Fruit fly (Drosophila melanogaster) whole organism, embryonic: ENCODE results near the gene Tmtc4.
A peak's percentile ranks its signal among the peaks of the same experiment; 100 is the strongest.

ENCODE experiments used
- Adf1 ChIP-seq: fragments of 200-800 bp; sonication (Bioruptor generic); IDR thresholded peaks from 2 replicates; pipeline ENCODE4 v1.3.6; 2022; ENCODE audit warnings: missing biosample characterization, missing genetic modification characterization
- CG10147 ChIP-seq: fragments of 200-800 bp; sonication (Bioruptor generic); optimal IDR thresholded peaks from 2 replicates; lab custom pipeline; 2019; ENCODE audit warnings: missing biosample characterization, mild to moderate bottlenecking, missing genetic modification characterization, moderate library complexity
- CG10209 ChIP-seq: fragments of 200-800 bp; sonication (Bioruptor generic); optimal IDR thresholded peaks from 3 replicates; lab custom pipeline; 2017; ENCODE audit warnings: missing biosample characterization, mild to moderate bottlenecking, missing genetic modification characterization, missing genetic modification reagents
- CG10366 ChIP-seq: fragments of 200-800 bp; sonication (Bioruptor generic); IDR thresholded peaks from 2 replicates; pipeline ENCODE4 v1.3.6; 2022; ENCODE audit warnings: missing biosample characterization, missing genetic modification characterization
- CG10654 ChIP-seq: fragments of 200-800 bp; sonication (Bioruptor generic); optimal IDR thresholded peaks from 2 replicates; lab custom pipeline; 2016; ENCODE audit warnings: missing biosample characterization, missing genetic modification characterization
- CG12155 ChIP-seq: fragments of 200-800 bp; sonication (Bioruptor generic); optimal IDR thresholded peaks from 3 replicates; lab custom pipeline; 2016; ENCODE audit warnings: missing biosample characterization, missing genetic modification characterization
- CG13287 ChIP-seq: fragments of 200-800 bp; sonication (Bioruptor generic); IDR thresholded peaks from 2 replicates; pipeline ENCODE4 v1.3.6; 2022; ENCODE audit warnings: missing biosample characterization, missing genetic modification characterization; ENCODE audit not compliant: partially characterized antibody
- CG13296 ChIP-seq: fragments of 200-800 bp; sonication (Bioruptor generic); optimal IDR thresholded peaks from 3 replicates; lab custom pipeline; 2018; ENCODE audit warnings: missing biosample characterization, mild to moderate bottlenecking, missing genetic modification characterization
- CG13624 ChIP-seq: fragments of 200-800 bp; sonication (Bioruptor generic); optimal IDR thresholded peaks from 2 replicates; lab custom pipeline; 2016; ENCODE audit warnings: missing biosample characterization, missing genetic modification characterization
- CG14710 ChIP-seq: fragments of 200-800 bp; sonication (Bioruptor generic); optimal IDR thresholded peaks from 3 replicates; lab custom pipeline; 2019; ENCODE audit warnings: missing biosample characterization, mild to moderate bottlenecking, missing genetic modification characterization, moderate library complexity
- CG15269 ChIP-seq: fragments of 200-800 bp; sonication (Bioruptor generic); optimal IDR thresholded peaks from 2 replicates; lab custom pipeline; 2018; ENCODE audit warnings: missing biosample characterization, mild to moderate bottlenecking, missing genetic modification characterization, moderate library complexity
- CG15514 ChIP-seq: fragments of 200-800 bp; sonication (Bioruptor generic); optimal IDR thresholded peaks from 3 replicates; lab custom pipeline; 2017; ENCODE audit warnings: missing biosample characterization, missing genetic modification characterization, mild to moderate bottlenecking, moderate library complexity, missing genetic modification reagents
- CG15601 ChIP-seq: fragments of 200-800 bp; sonication (Bioruptor generic); optimal IDR thresholded peaks from 3 replicates; lab custom pipeline; 2019; ENCODE audit warnings: missing biosample characterization, mild to moderate bottlenecking, missing genetic modification characterization, moderate library complexity
- CG1647 ChIP-seq: fragments of 200-800 bp; sonication (Bioruptor generic); optimal IDR thresholded peaks from 3 replicates; lab custom pipeline; 2016; ENCODE audit warnings: missing biosample characterization, missing genetic modification characterization
- CG18476 ChIP-seq: fragments of 200-800 bp; sonication (Bioruptor generic); optimal IDR thresholded peaks from 2 replicates; lab custom pipeline; 2016; ENCODE audit warnings: missing biosample characterization, mild to moderate bottlenecking, missing genetic modification characterization
- CG30403 ChIP-seq: fragments of 200-800 bp; sonication (Bioruptor generic); optimal IDR thresholded peaks from 3 replicates; lab custom pipeline; 2016; ENCODE audit warnings: missing biosample characterization, missing genetic modification characterization
- CG30431 ChIP-seq: fragments of 200-800 bp; sonication (Bioruptor generic); optimal IDR thresholded peaks from 2 replicates; lab custom pipeline; 2017; ENCODE audit warnings: missing biosample characterization, missing genetic modification characterization
- CG3995 ChIP-seq: fragments of 200-800 bp; sonication (Bioruptor generic); optimal IDR thresholded peaks from 3 replicates; lab custom pipeline; 2016; ENCODE audit warnings: missing biosample characterization, missing genetic modification characterization
- CG43689 ChIP-seq: fragments of 200-800 bp; sonication (Bioruptor generic); IDR thresholded peaks from 2 replicates; pipeline ENCODE4 v1.3.6; 2022; ENCODE audit warnings: missing biosample characterization, missing genetic modification characterization
- CG6683 ChIP-seq: fragments of 200-800 bp; sonication (Bioruptor generic); optimal IDR thresholded peaks from 2 replicates; lab custom pipeline; 2017; ENCODE audit warnings: missing biosample characterization, mild to moderate bottlenecking, missing genetic modification characterization, missing genetic modification reagents
- CG7357 ChIP-seq: fragments of 200-800 bp; sonication (Bioruptor generic); IDR thresholded peaks from 3 replicates; pipeline ENCODE4 v1.3.6; 2022; ENCODE audit warnings: missing biosample characterization, missing genetic modification characterization
- CG8388 ChIP-seq: fragments of 200-800 bp; sonication (Bioruptor generic); optimal IDR thresholded peaks from 2 replicates; lab custom pipeline; 2019; ENCODE audit warnings: missing biosample characterization, mild to moderate bottlenecking, missing genetic modification characterization, moderate library complexity
- CG9727 ChIP-seq: fragments of 200-800 bp; sonication (Bioruptor generic); optimal IDR thresholded peaks from 3 replicates; lab custom pipeline; 2017; ENCODE audit warnings: missing biosample characterization, mild to moderate bottlenecking, missing genetic modification characterization
- CG9797 ChIP-seq: fragments of 200-800 bp; sonication (Bioruptor generic); optimal IDR thresholded peaks from 3 replicates; lab custom pipeline; 2018; ENCODE audit warnings: missing biosample characterization, mild to moderate bottlenecking, missing genetic modification characterization
- CG9932 ChIP-seq: fragments of 200-800 bp; sonication (Bioruptor generic); IDR thresholded peaks from 2 replicates; pipeline ENCODE4 v1.3.6; 2022; ENCODE audit warnings: missing biosample characterization, missing genetic modification characterization
- Dad ChIP-seq: fragments of 200-800 bp; sonication (Bioruptor generic); optimal IDR thresholded peaks from 3 replicates; lab custom pipeline; 2016; ENCODE audit warnings: missing biosample characterization, missing genetic modification characterization
- Doc2 ChIP-seq: fragments of 200-800 bp; sonication (Bioruptor generic); IDR thresholded peaks from 2 replicates; pipeline ENCODE4 v1.3.6; 2022; ENCODE audit warnings: missing biosample characterization, missing genetic modification characterization
- Doc3 ChIP-seq: fragments of 200-800 bp; sonication (Bioruptor generic); IDR thresholded peaks from 3 replicates; pipeline ENCODE4 v1.3.6; 2022; ENCODE audit warnings: missing biosample characterization, missing genetic modification characterization; ENCODE audit not compliant: partially characterized antibody
- Dp ChIP-seq: fragments of 200-800 bp; sonication (Bioruptor generic); optimal IDR thresholded peaks from 2 replicates; lab custom pipeline; 2018; ENCODE audit warnings: missing biosample characterization, mild to moderate bottlenecking, missing genetic modification characterization, moderate library complexity
- Ets65A ChIP-seq: fragments of 200-800 bp; sonication (Bioruptor generic); peaks from one replicate; lab custom pipeline; 2016; ENCODE audit warnings: missing biosample characterization, missing genetic modification characterization
- H2.0 ChIP-seq: fragments of 200-800 bp; sonication (Bioruptor generic); IDR thresholded peaks from 2 replicates; pipeline ENCODE4 v1.3.6; 2022; ENCODE audit warnings: missing biosample characterization, missing genetic modification characterization
- HLH54F ChIP-seq: fragments of 200-800 bp; sonication (Bioruptor generic); optimal IDR thresholded peaks from 3 replicates; lab custom pipeline; 2016; ENCODE audit warnings: missing biosample characterization, missing genetic modification characterization
- Nf-YB ChIP-seq: fragments of 200-800 bp; sonication (Bioruptor generic); optimal IDR thresholded peaks from 3 replicates; lab custom pipeline; 2019; ENCODE audit warnings: missing biosample characterization, mild to moderate bottlenecking, missing genetic modification characterization, moderate library complexity
- Pdp1 ChIP-seq, 2 experiments: fragments of 200-800 bp; sonication (Bioruptor generic); optimal IDR thresholded peaks; 3 replicates each; lab custom pipeline; 2016; ENCODE audit warnings: missing biosample characterization in 2 of 2, missing genetic modification characterization in 2 of 2, mild to moderate bottlenecking in 1 of 2, moderate library complexity in 1 of 2
- Xrp1 ChIP-seq: fragments of 200-800 bp; sonication (Bioruptor generic); IDR thresholded peaks from 2 replicates; pipeline ENCODE4 v1.3.6; 2022; ENCODE audit warnings: missing biosample characterization, missing genetic modification characterization
- al ChIP-seq: fragments of 200-800 bp; sonication (Bioruptor generic); IDR thresholded peaks from 2 replicates; pipeline ENCODE4 v1.3.6; 2022; ENCODE audit warnings: missing biosample characterization, missing genetic modification characterization
- btn ChIP-seq: fragments of 200-800 bp; sonication (Bioruptor generic); optimal IDR thresholded peaks from 2 replicates; lab custom pipeline; 2016; ENCODE audit warnings: missing biosample characterization, missing genetic modification characterization
- chinmo ChIP-seq: fragments of 200-800 bp; sonication (Bioruptor generic); IDR thresholded peaks from 4 replicates; pipeline ENCODE4 v1.3.6; 2022; ENCODE audit warnings: missing biosample characterization, missing genetic modification characterization; ENCODE audit not compliant: partially characterized antibody
- cwo ChIP-seq: fragments of 200-800 bp; sonication (Bioruptor generic); optimal IDR thresholded peaks from 3 replicates; lab custom pipeline; 2017; ENCODE audit warnings: missing biosample characterization, missing genetic modification characterization, mild to moderate bottlenecking, moderate library complexity, missing genetic modification reagents
- ewg ChIP-seq: fragments of 200-800 bp; sonication (Bioruptor generic); optimal IDR thresholded peaks from 3 replicates; lab custom pipeline; 2017; ENCODE audit warnings: mild to moderate bottlenecking, missing biosample characterization, missing genetic modification reagents, missing genetic modification characterization
- kay ChIP-seq: fragments of 200-800 bp; sonication (Bioruptor generic); optimal IDR thresholded peaks from 2 replicates; lab custom pipeline; 2016; ENCODE audit warnings: missing biosample characterization, missing genetic modification characterization
- ken ChIP-seq: fragments of 200-800 bp; sonication (Bioruptor generic); IDR thresholded peaks from 3 replicates; pipeline ENCODE4 v1.3.6; 2022; ENCODE audit warnings: missing biosample characterization, missing genetic modification characterization
- lbe ChIP-seq: fragments of 200-800 bp; sonication (Bioruptor generic); optimal IDR thresholded peaks from 2 replicates; lab custom pipeline; 2016; ENCODE audit warnings: missing biosample characterization, mild to moderate bottlenecking, missing genetic modification characterization
- pum ChIP-seq: fragments of 200-800 bp; sonication (Bioruptor generic); optimal IDR thresholded peaks from 2 replicates; lab custom pipeline; 2016; ENCODE audit warnings: missing biosample characterization, missing genetic modification characterization
- row ChIP-seq: fragments of 200-800 bp; sonication (Bioruptor generic); IDR thresholded peaks from 3 replicates; pipeline ENCODE4 v1.3.6; 2022; ENCODE audit warnings: missing biosample characterization, missing genetic modification characterization
- tap ChIP-seq: fragments of 200-800 bp; optimal IDR thresholded peaks from 3 replicates; lab custom pipeline; 2019; ENCODE audit warnings: missing biosample characterization, mild to moderate bottlenecking, missing genetic modification characterization, moderate library complexity
- zf30C ChIP-seq: fragments of 200-800 bp; sonication (Bioruptor generic); optimal IDR thresholded peaks from 3 replicates; lab custom pipeline; 2018; ENCODE audit warnings: missing biosample characterization, mild to moderate bottlenecking, missing genetic modification characterization
- zfh1 ChIP-seq: fragments of 200-800 bp; sonication (Bioruptor generic); IDR thresholded peaks from 3 replicates; pipeline ENCODE4 v1.3.6; 2022; ENCODE audit warnings: missing biosample characterization, missing genetic modification characterization

Gene Tmtc4

dm6 chr3R:15342926-15343685, 7.9 kb upstream of the Tmtc4 start, which contains the start of gene Nagk (continued):
- peak; percentile 36; the same call in 1 of the 2 replicates for TF ChIP-seq CG13287 (GFP tag; lab: Robert Waterston, UW)
- peak; percentile 29 for TF ChIP-seq ewg (GFP tag; lab: Kevin White, UChicago)
- peak; percentile 42 for TF ChIP-seq pum (GFP tag; lab: Kevin White, UChicago)
- 0 out of 2 replicates have a peak, but pooled peaks have one; percentile 25 for TF ChIP-seq Xrp1
- peak; percentile 29; the same call in 1 of the 2 replicates for TF ChIP-seq CG10366
- TF ChIP-seq CG3995 (GFP tag; lab: Kevin White, UChicago), result no peak
- TF ChIP-seq Pdp1 (GFP tag; optimal IDR thresholded peaks at IDR 0.05; lab: Kevin White, UChicago), result peak; percentile 45 to 53
- TF ChIP-seq chinmo, result peak; percentile 90; the same call in 2 of the 4 replicates
- TF ChIP-seq Adf1 (GFP tag; lab: Robert Waterston, UW), result peak; percentile 31; the same call in 1 of the 2 replicates
- TF ChIP-seq CG13624 (GFP tag; lab: Kevin White, UChicago), result peak; percentile 67
- no peak for TF ChIP-seq CG1647 (GFP tag; lab: Kevin White, UChicago)
- TF ChIP-seq ken (GFP tag; lab: Robert Waterston, UW), result peak; percentile 48; the same call in 1 of the 3 replicates
- TF ChIP-seq Dp (GFP tag; lab: Kevin White, UChicago), result peak; percentile 84
- no peak for TF ChIP-seq tap
- TF ChIP-seq CG15514, result peak; percentile 27
- TF ChIP-seq CG8388 (GFP tag; lab: Kevin White, UChicago), result peak; percentile 41
- TF ChIP-seq CG10147 (GFP tag; lab: Kevin White, UChicago), result peak; percentile 50
- peak; percentile 43 for TF ChIP-seq CG12155
- TF ChIP-seq Dad (GFP tag; lab: Kevin White, UChicago), result peak; percentile 54
- 0 out of 2 replicates have a peak, but pooled peaks have one; percentile 9 for TF ChIP-seq al (GFP tag; lab: Robert Waterston, UW)
- peak; percentile 46 for TF ChIP-seq Nf-YB (GFP tag; lab: Kevin White, UChicago)
- TF ChIP-seq CG30431 (GFP tag; lab: Kevin White, UChicago), result peak; percentile 1
- TF ChIP-seq CG6683 (GFP tag; lab: Kevin White, UChicago), result no peak
- TF ChIP-seq CG7357 (GFP tag; lab: Robert Waterston, UW), result no peak
- TF ChIP-seq kay (GFP tag; lab: Kevin White, UChicago), result peak; percentile 52
- peak; percentile 55 for TF ChIP-seq lbe (GFP tag; lab: Kevin White, UChicago)
- no peak for TF ChIP-seq CG9797 (GFP tag; lab: Kevin White, UChicago)
- TF ChIP-seq CG10209 (GFP tag; lab: Kevin White, UChicago), result peak; percentile 68
- no peak for TF ChIP-seq zf30C (GFP tag; lab: Kevin White, UChicago)
- peak; percentile 14 for TF ChIP-seq CG15601
- TF ChIP-seq CG18476 (GFP tag; lab: Kevin White, UChicago), result peak; percentile 80
- no peak for TF ChIP-seq Doc3 (GFP tag; lab: Robert Waterston, UW)
- TF ChIP-seq CG14710 (tag; lab: Kevin White, UChicago), result peak; percentile 60
- TF ChIP-seq btn, result peak; percentile 9
- TF ChIP-seq CG9932 (GFP tag; lab: Robert Waterston, UW), result peak; percentile 32
- peak; percentile 30; the same call in 2 of the 3 replicates for TF ChIP-seq zfh1 (GFP tag; lab: Robert Waterston, UW)
- TF ChIP-seq CG30403 (GFP tag; lab: Kevin White, UChicago), result peak; percentile 77
- peak; percentile 40 for TF ChIP-seq CG13296
- TF ChIP-seq CG15269, result peak; percentile 60
- TF ChIP-seq Doc2 (GFP tag; lab: Robert Waterston, UW), result no peak
- TF ChIP-seq cwo, result peak; percentile 56
- TF ChIP-seq H2.0 (GFP tag; lab: Robert Waterston, UW), result peak; percentile 44; the same call in 1 of the 2 replicates
- TF ChIP-seq row, result peak; percentile 86
- peak; percentile 38 for TF ChIP-seq CG10654 (GFP tag; lab: Kevin White, UChicago)
- TF ChIP-seq HLH54F (GFP tag; lab: Kevin White, UChicago), result peak; percentile 57
- TF ChIP-seq CG9727 (GFP tag; lab: Kevin White, UChicago), result peak; percentile 84
- TF ChIP-seq CG43689, result 0 out of 2 replicates have a peak, but pooled peaks have one; percentile 11
- TF ChIP-seq Ets65A (GFP tag; lab: Kevin White, UChicago), result peak; percentile 91
